Fruit fly (Drosophila melanogaster): ENCODE data around the gene CG1632.

DNA sequence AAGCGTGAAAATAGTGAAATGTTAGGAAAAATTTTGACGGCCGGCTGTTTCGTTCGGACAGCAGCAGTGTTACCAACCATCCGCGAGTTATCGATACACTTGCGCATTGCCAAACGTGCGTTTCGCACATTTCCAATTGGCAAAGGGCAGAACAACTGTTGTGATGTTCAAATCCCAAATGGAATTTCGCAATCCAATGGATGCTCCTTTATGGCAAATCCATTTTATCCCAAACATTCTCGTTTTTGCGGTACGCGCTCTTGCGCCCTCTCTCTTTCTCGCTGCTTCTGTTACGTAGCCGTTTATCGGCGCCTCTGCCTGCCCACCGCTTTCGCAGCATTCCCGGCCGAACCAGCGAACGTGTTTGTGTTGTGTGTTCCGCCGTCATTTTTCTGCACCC, 9.2 kb upstream of the CG1632 start:
- no peak for TF ChIP-seq insv (optimal IDR thresholded peaks at IDR 0.05)
- TF ChIP-seq Sin3A (optimal IDR thresholded peaks at IDR 0.05): no peak
- TF ChIP-seq psq (optimal IDR thresholded peaks at IDR 0.05): no peak
- TF ChIP-seq h (optimal IDR thresholded peaks at IDR 0.05): no peak
- TF ChIP-seq ttk (optimal IDR thresholded peaks at IDR 0.05): no peak

All from Kc167 (cell line).